Worm (Caenorhabditis elegans): ENCODE data around the gene Y32F6A.5.

- TF ChIP-seq unc-62 (GFP tag; optimal IDR thresholded peaks at IDR 0.05 in 1 of 2) (no peak), unc-62 (tag; optimal IDR thresholded peaks at IDR 0.05) (no peak), pha-4 (GFP tag; IDR thresholded peaks at IDR 0.05) (no peak), pha-4 (tag; optimal IDR thresholded peaks at IDR 0.05) (no peak), F49E8.2 (tag; optimal IDR thresholded peaks at IDR 0.05; ENCODE audit: borderline replicate concordance) (no peak), zag-1 (tag; optimal IDR thresholded peaks at IDR 0.05) (no peak), lin-15B (tag; optimal IDR thresholded peaks at IDR 0.05) (no peak), mep-1 (tag; optimal IDR thresholded peaks at IDR 0.05) (no peak), saeg-2 (GFP tag; IDR thresholded peaks at IDR 0.05) (no peak), ceh-82 (tag; optimal IDR thresholded peaks at IDR 0.05) (no peak), aly-2 (tag; optimal IDR thresholded peaks at IDR 0.05) (no peak), tra-1 (GFP tag; IDR thresholded peaks at IDR 0.05) (no peak)
These were observed 9.9 kb upstream of the Y32F6A.5 start, which contains the start of gene F22E12.3 for ce11 chrV:10463276-10463675.
